Worm (Caenorhabditis elegans) whole organism, young adult: ENCODE results near the gene got-1.2.

Experiments
- B0261.1 ChIP-seq: sonication (generic microtip); optimal IDR thresholded peaks from 2 replicates; lab custom pipeline; 2016; ENCODE audit warnings: mild to moderate bottlenecking, missing genetic modification characterization, moderate library complexity, missing compliant biosample characterization
- F10E7.11 ChIP-seq: sonication (generic microtip); optimal IDR thresholded peaks from 2 replicates; lab custom pipeline; 2017; ENCODE audit warnings: mild to moderate bottlenecking, missing genetic modification characterization, moderate library complexity, missing compliant biosample characterization
- F22D6.2 ChIP-seq: sonication (generic microtip); optimal IDR thresholded peaks from 2 replicates; lab custom pipeline; 2016; ENCODE audit warnings: mild to moderate bottlenecking, missing genetic modification characterization, missing compliant biosample characterization
- F33H1.4 ChIP-seq: fragments of 200-800 bp; sonication (Bioruptor generic); IDR thresholded peaks from 2 replicates; pipeline ENCODE4 v1.3.6; 2022; ENCODE audit warnings: missing genetic modification reagents, missing genetic modification characterization, missing compliant biosample characterization
- F55B11.4 ChIP-seq: sonication (generic microtip); optimal IDR thresholded peaks from 2 replicates; lab custom pipeline; 2016; ENCODE audit warnings: missing compliant biosample characterization, missing genetic modification characterization, borderline replicate concordance; ENCODE audit not compliant: insufficient read depth
- F57A8.1 ChIP-seq: fragments of 200-800 bp; sonication (Bioruptor generic); optimal IDR thresholded peaks from 2 replicates; lab custom pipeline; 2018; ENCODE audit warnings: mild to moderate bottlenecking, missing genetic modification characterization, moderate library complexity, missing compliant biosample characterization
- F57C9.4 ChIP-seq: sonication (generic microtip); optimal IDR thresholded peaks from 2 replicates; lab custom pipeline; 2017; ENCODE audit warnings: mild to moderate bottlenecking, missing genetic modification characterization, missing compliant biosample characterization
- K11D2.4 ChIP-seq: fragments of 200-800 bp; sonication (Bioruptor generic); IDR thresholded peaks from 2 replicates; pipeline ENCODE4 v1.3.6; 2022; ENCODE audit warnings: missing genetic modification reagents, missing genetic modification characterization, missing compliant biosample characterization
- K12H6.12 ChIP-seq: fragments of 200-800 bp; sonication (Bioruptor generic); optimal IDR thresholded peaks from 2 replicates; lab custom pipeline; 2018; ENCODE audit warnings: mild to moderate bottlenecking, missing genetic modification characterization, missing compliant biosample characterization
- T26A5.8 ChIP-seq: sonication (generic microtip); optimal IDR thresholded peaks from 2 replicates; lab custom pipeline; 2016; ENCODE audit warnings: missing genetic modification characterization, missing compliant biosample characterization
- Y79H2A.3 ChIP-seq: fragments of 200-800 bp; sonication (Bioruptor generic); conservative IDR thresholded peaks from 2 replicates; pipeline ENCODE4 v1.3.6; 2022; ENCODE audit warnings: missing genetic modification reagents, missing genetic modification characterization, missing compliant biosample characterization
- Y95B8A.8 ChIP-seq: fragments of 200-800 bp; sonication (Bioruptor generic); IDR thresholded peaks from 2 replicates; pipeline ENCODE4 v1.3.6; 2022; ENCODE audit warnings: missing genetic modification reagents, missing genetic modification characterization, missing compliant biosample characterization
- aptf-3 ChIP-seq: fragments of 200-800 bp; sonication (Bioruptor generic); IDR thresholded peaks from 2 replicates; pipeline ENCODE4 v1.3.6; 2022; ENCODE audit warnings: missing genetic modification characterization, missing compliant biosample characterization
- cebp-1 ChIP-seq, 2 experiments: fragments of 200-800 bp in 1 of 2; sonication (Bioruptor generic) in 1 of 2; sonication (generic microtip) in 1 of 2; IDR thresholded peaks in 1 of 2; optimal IDR thresholded peaks in 1 of 2; 2 replicates each; pipeline versions ENCODE4 v1.3.6 to Lab custom; 2017 to 2022; ENCODE audit warnings: missing compliant biosample characterization in 2 of 2, missing genetic modification characterization in 2 of 2, mild to moderate bottlenecking in 1 of 2, missing genetic modification reagents in 1 of 2, moderate library complexity in 1 of 2
- cebp-2 ChIP-seq: fragments of 200-800 bp; sonication (Bioruptor generic); IDR thresholded peaks from 2 replicates; pipeline ENCODE4 v1.3.6; 2022; ENCODE audit warnings: missing genetic modification characterization, missing compliant biosample characterization
- ceh-100 ChIP-seq: fragments of 200-800 bp; sonication (Bioruptor generic); IDR thresholded peaks from 2 replicates; pipeline ENCODE4 v1.3.6; 2022; ENCODE audit warnings: missing genetic modification reagents, missing genetic modification characterization, missing compliant biosample characterization
- ceh-91 ChIP-seq: fragments of 200-800 bp; sonication (Bioruptor generic); IDR thresholded peaks from 2 replicates; pipeline ENCODE4 v1.3.6; 2022; ENCODE audit warnings: missing genetic modification reagents, missing genetic modification characterization, missing compliant biosample characterization
- dox-1 ChIP-seq: fragments of 200-800 bp; sonication (Bioruptor generic); IDR thresholded peaks from 2 replicates; pipeline ENCODE4 v1.3.6; 2022; ENCODE audit warnings: missing genetic modification reagents, missing genetic modification characterization, missing compliant biosample characterization
- dpff-1 ChIP-seq: sonication (generic microtip); optimal IDR thresholded peaks from 2 replicates; lab custom pipeline; 2017; ENCODE audit warnings: mild to moderate bottlenecking, missing genetic modification characterization, missing compliant biosample characterization
- egl-44 ChIP-seq: fragments of 200-800 bp; sonication (Bioruptor generic); IDR thresholded peaks from 2 replicates; pipeline ENCODE4 v1.3.6; 2022; ENCODE audit warnings: missing genetic modification reagents, missing genetic modification characterization, missing compliant biosample characterization
- egrh-3 ChIP-seq: fragments of 200-800 bp; sonication (Bioruptor generic); IDR thresholded peaks from 2 replicates; pipeline ENCODE4 v1.3.6; 2022; ENCODE audit warnings: missing genetic modification reagents, missing genetic modification characterization, missing compliant biosample characterization
- ekl-4 ChIP-seq: fragments of 200-800 bp; sonication (Bioruptor generic); IDR thresholded peaks from 2 replicates; pipeline ENCODE4 v1.3.6; 2022; ENCODE audit warnings: missing genetic modification reagents, missing genetic modification characterization, missing compliant biosample characterization
- ets-4 ChIP-seq: fragments of 200-800 bp; sonication (Bioruptor generic); optimal IDR thresholded peaks from 2 replicates; lab custom pipeline; 2018; ENCODE audit warnings: mild to moderate bottlenecking, missing genetic modification characterization, missing compliant biosample characterization
- hlh-12 ChIP-seq: sonication (generic microtip); optimal IDR thresholded peaks from 2 replicates; lab custom pipeline; 2016; ENCODE audit warnings: missing genetic modification characterization, missing compliant biosample characterization
- lag-1 ChIP-seq: fragments of 200-800 bp; sonication (Bioruptor generic); IDR thresholded peaks from 2 replicates; pipeline ENCODE4 v1.3.6; 2022; ENCODE audit warnings: missing genetic modification reagents, missing genetic modification characterization, missing compliant biosample characterization
- let-607 ChIP-seq, 2 experiments: fragments of 200-800 bp in 1 of 2; sonication (Bioruptor generic) in 1 of 2; sonication (generic microtip) in 1 of 2; optimal IDR thresholded peaks; 2 replicates each; lab custom pipeline; 2016 to 2018; ENCODE audit warnings: mild to moderate bottlenecking in 2 of 2, missing compliant biosample characterization in 2 of 2, missing genetic modification characterization in 2 of 2, moderate library complexity in 2 of 2, missing genotype in 1 of 2
- lin-26 ChIP-seq: fragments of 200-800 bp; sonication (Bioruptor generic); IDR thresholded peaks from 2 replicates; pipeline ENCODE4 v1.3.6; 2022; ENCODE audit warnings: missing genetic modification reagents, missing genetic modification characterization, missing compliant biosample characterization
- lsy-27 ChIP-seq: sonication (generic microtip); optimal IDR thresholded peaks from 2 replicates; lab custom pipeline; 2017; ENCODE audit warnings: missing genetic modification characterization, mild to moderate bottlenecking, missing compliant biosample characterization, antibody characterized with exemption, missing genotype, borderline replicate concordance; ENCODE audit not compliant: insufficient read depth
- mcd-1 ChIP-seq: fragments of 200-800 bp; sonication (Bioruptor generic); IDR thresholded peaks from 2 replicates; pipeline ENCODE4 v1.3.6; 2022; ENCODE audit warnings: missing genetic modification reagents, missing genetic modification characterization, missing compliant biosample characterization
- nfya-1 ChIP-seq: sonication (generic microtip); optimal IDR thresholded peaks from 2 replicates; lab custom pipeline; 2017; ENCODE audit warnings: antibody characterized with exemption, missing compliant biosample characterization, missing genetic modification characterization, borderline replicate concordance; ENCODE audit not compliant: insufficient read depth
- nfyb-1 ChIP-seq: fragments of 200-800 bp; sonication (Bioruptor generic); IDR thresholded peaks from 2 replicates; pipeline ENCODE4 v1.3.6; 2022; ENCODE audit warnings: missing genetic modification reagents, missing genetic modification characterization, missing compliant biosample characterization
- nhr-27 ChIP-seq: fragments of 200-800 bp; sonication (Bioruptor generic); optimal IDR thresholded peaks from 2 replicates; lab custom pipeline; 2018; ENCODE audit warnings: mild to moderate bottlenecking, missing genetic modification characterization, moderate library complexity, missing compliant biosample characterization
- nhr-80 ChIP-seq: sonication (generic microtip); optimal IDR thresholded peaks from 2 replicates; lab custom pipeline; 2016; ENCODE audit warnings: missing genetic modification characterization, missing compliant biosample characterization
- nhr-90 ChIP-seq: sonication (generic microtip); optimal IDR thresholded peaks from 2 replicates; lab custom pipeline; 2016; ENCODE audit warnings: missing genotype, mild to moderate bottlenecking, missing genetic modification characterization, missing compliant biosample characterization
- snpc-1.1 ChIP-seq: sonication (generic microtip); optimal IDR thresholded peaks from 2 replicates; lab custom pipeline; 2017; ENCODE audit warnings: missing genetic modification characterization, mild to moderate bottlenecking, missing compliant biosample characterization, antibody characterized with exemption, moderate library complexity, missing genotype, missing genetic modification reagents; ENCODE audit not compliant: insufficient read depth
- sptf-2 ChIP-seq: fragments of 200-800 bp; sonication (Bioruptor generic); optimal IDR thresholded peaks from 2 replicates; lab custom pipeline; 2018; ENCODE audit warnings: mild to moderate bottlenecking, missing genetic modification characterization, missing compliant biosample characterization
- tbp1 ChIP-seq: fragments of 200-800 bp; sonication (Bioruptor generic); optimal IDR thresholded peaks from 2 replicates; lab custom pipeline; 2018; ENCODE audit warnings: mild to moderate bottlenecking, missing genetic modification characterization, missing compliant biosample characterization
- unc-130 ChIP-seq: sonication (generic microtip); optimal IDR thresholded peaks from 2 replicates; lab custom pipeline; 2016; ENCODE audit warnings: missing genetic modification reagents, missing genetic modification characterization, missing compliant biosample characterization
- zfh-2 ChIP-seq: fragments of 200-800 bp; sonication (Bioruptor generic); conservative IDR thresholded peaks from 2 replicates; pipeline ENCODE4 v1.3.6; 2022; ENCODE audit warnings: missing genetic modification reagents, missing genetic modification characterization, missing compliant biosample characterization
- ztf-25 ChIP-seq: fragments of 200-800 bp; sonication (Bioruptor generic); IDR thresholded peaks from 2 replicates; pipeline ENCODE4 v1.3.6; 2022; ENCODE audit warnings: missing genetic modification reagents, missing genetic modification characterization, missing compliant biosample characterization
- ztf-26 ChIP-seq: sonication (generic microtip); optimal IDR thresholded peaks from 2 replicates; lab custom pipeline; 2017; ENCODE audit warnings: missing genetic modification characterization, missing compliant biosample characterization
- ztf-6 ChIP-seq: fragments of 200-800 bp; sonication (Bioruptor generic); IDR thresholded peaks from 2 replicates; pipeline ENCODE4 v1.3.6; 2022; ENCODE audit warnings: missing genetic modification reagents, missing genetic modification characterization, missing compliant biosample characterization

got-1.2 gene

DNA sequence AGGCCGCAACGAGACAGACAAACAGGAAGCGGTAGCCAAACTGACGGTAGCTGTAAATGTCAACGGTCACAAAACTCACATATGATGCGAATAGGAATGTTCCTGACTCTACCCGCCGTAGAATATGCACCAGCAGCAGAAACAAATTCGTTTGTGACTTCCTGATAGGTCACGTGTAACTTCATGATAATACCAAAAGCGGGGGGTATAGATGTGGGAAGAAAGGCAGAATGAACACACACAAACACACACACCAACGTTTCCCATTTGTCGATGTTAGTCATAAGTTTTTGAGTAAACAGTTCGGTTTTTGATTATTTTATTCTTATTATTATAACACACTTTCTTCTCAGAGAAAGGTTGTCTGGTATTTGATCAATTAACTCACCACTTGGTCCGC is 20.2 kb upstream of the got-1.2 start:
- no peak for TF ChIP-seq Y95B8A.8
- peak; percentile 32 for TF ChIP-seq ets-4 (GFP tag; lab: Kevin White, UChicago)
- no peak for TF ChIP-seq F10E7.11
- peak in 1 of 2 experiments; percentile 26 for TF ChIP-seq let-607 (tag; optimal IDR thresholded peaks at IDR 0.05; lab: Kevin White, UChicago)
- no peak for TF ChIP-seq F33H1.4 (GFP tag; lab: Robert Waterston, UW)
- TF ChIP-seq tbp1 (GFP tag; lab: Kevin White, UChicago), result no peak
- no peak for TF ChIP-seq lag-1 (GFP tag; lab: Robert Waterston, UW)
- peak; percentile 67 for TF ChIP-seq nhr-80 (tag; lab: Kevin White, UChicago)
- TF ChIP-seq hlh-12 (tag; lab: Kevin White, UChicago), result no peak
- peak; percentile 37; the same call in 1 of the 2 replicates for TF ChIP-seq dox-1
- no peak for TF ChIP-seq cebp-1 (GFP tag; IDR thresholded peaks at IDR 0.05; lab: Robert Waterston, UW)
- peak; percentile 10 for TF ChIP-seq cebp-1 (tag; optimal IDR thresholded peaks at IDR 0.05; lab: Kevin White, UChicago)
- TF ChIP-seq nhr-90 (tag; lab: Kevin White, UChicago), result peak; percentile 5
- no peak for TF ChIP-seq ekl-4 (GFP tag; lab: Robert Waterston, UW)

DNA sequence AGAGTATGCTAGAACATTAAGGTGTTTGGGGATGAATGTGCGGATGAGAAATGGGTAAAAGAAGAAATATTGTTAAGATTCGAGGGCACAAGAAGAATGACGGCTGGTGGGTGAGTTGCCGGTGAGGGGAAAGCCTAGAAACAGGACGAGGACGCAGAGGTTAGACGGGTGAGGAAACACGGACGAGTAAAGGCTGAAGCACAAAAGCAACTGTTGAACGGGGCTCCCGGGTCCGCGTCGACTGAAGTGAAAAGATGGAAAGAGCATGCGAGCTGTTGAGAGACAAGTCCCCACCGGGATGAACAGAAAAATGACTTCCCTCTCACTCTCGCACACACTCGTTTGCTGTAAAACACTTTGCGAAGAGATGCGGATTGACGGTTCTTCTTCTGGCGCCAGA is 19.0 kb upstream of the got-1.2 start:
- TF ChIP-seq F57A8.1 (GFP tag; lab: Kevin White, UChicago) (no peak), nhr-80 (tag; lab: Kevin White, UChicago) (no peak), nhr-27 (tag; lab: Kevin White, UChicago) (no peak), F22D6.2 (tag; lab: Kevin White, UChicago) (no peak), lin-26 (GFP tag; lab: Robert Waterston, UW) (no peak), ztf-26 (no peak), zfh-2 (GFP tag; lab: Robert Waterston, UW) (0 out of 2 replicates have a peak, but pooled peaks have one; percentile 14)

DNA sequence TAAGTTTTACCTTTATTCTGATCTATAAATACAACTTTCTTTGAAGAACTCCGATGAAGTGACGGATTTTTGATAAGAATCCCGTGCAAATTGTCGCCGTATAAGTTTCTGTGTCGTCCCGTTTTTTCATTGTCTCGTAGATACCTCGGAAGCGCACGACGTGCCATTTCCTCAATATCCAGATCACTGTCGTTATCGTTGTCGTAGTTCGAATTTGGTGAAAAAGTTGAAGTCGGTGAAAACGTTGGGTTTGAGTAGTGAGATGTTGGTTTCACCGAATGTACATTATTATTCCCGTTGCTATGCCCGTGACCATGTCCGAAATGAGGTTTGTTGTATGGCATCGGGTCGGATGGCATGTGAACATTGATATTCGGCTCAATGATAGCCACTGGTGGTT is 16.8 kb upstream of the got-1.2 start:
- TF ChIP-seq F55B11.4 (tag; lab: Kevin White, UChicago) (no peak), unc-130 (GFP tag; lab: Kevin White, UChicago) (no peak), sptf-2 (GFP tag; lab: Kevin White, UChicago) (no peak), lsy-27 (tag; lab: Kevin White, UChicago) (no peak), cebp-2 (GFP tag; lab: Robert Waterston, UW) (no peak), ceh-91 (GFP tag; lab: Robert Waterston, UW) (no peak), dpff-1 (tag; lab: Kevin White, UChicago) (no peak), ztf-25 (GFP tag; lab: Robert Waterston, UW) (no peak), snpc-1.1 (tag; lab: Kevin White, UChicago) (no peak), F57C9.4 (tag; lab: Kevin White, UChicago) (no peak), nfyb-1 (GFP tag; lab: Robert Waterston, UW) (no peak)
- TF ChIP-seq, all 124 proteins: peak for 0

DNA sequence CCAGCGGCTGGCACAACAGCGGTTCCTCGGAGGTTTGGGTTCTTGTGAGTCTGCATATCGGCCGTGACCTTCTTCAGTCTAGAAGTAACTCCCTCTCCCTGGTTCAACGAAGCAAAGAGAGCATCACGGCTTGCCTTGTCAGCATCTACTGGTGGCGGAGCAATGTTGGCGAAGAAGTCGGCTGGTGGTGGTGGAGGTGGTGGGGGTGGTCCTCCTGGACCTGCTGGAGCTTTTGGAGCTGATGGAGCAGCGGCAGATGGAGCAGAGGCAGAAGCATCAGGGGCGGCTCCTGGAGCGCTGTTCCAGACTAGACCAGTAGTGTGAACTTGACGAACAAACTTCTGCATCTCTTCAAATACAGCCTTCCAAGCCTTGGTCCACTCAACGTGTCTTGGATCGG is 15.6 kb upstream of the got-1.2 start:
- TF ChIP-seq K12H6.12 (tag; lab: Kevin White, UChicago) (no peak), ets-4 (GFP tag; lab: Kevin White, UChicago) (no peak), egrh-3 (peak; percentile 90), lin-26 (GFP tag; lab: Robert Waterston, UW) (no peak), B0261.1 (no peak), zfh-2 (GFP tag; lab: Robert Waterston, UW) (peak; percentile 92), lsy-27 (tag; lab: Kevin White, UChicago) (no peak), hlh-12 (tag; lab: Kevin White, UChicago) (no peak), egl-44 (no peak), T26A5.8 (tag; lab: Kevin White, UChicago) (no peak), mcd-1 (GFP tag; lab: Robert Waterston, UW) (peak; percentile 18; the same call in 1 of the 2 replicates), ceh-100 (GFP tag; lab: Robert Waterston, UW) (no peak), ztf-6 (no peak), K11D2.4 (GFP tag; lab: Robert Waterston, UW) (no peak), ztf-25 (GFP tag; lab: Robert Waterston, UW) (no peak), aptf-3 (GFP tag; lab: Robert Waterston, UW) (no peak), nfya-1 (tag; lab: Kevin White, UChicago) (no peak), Y79H2A.3 (GFP tag; lab: Robert Waterston, UW) (no peak)
